Worm (Caenorhabditis elegans): ENCODE measurements around the gene F54F12.1.

The F54F12.1 gene

ce11 chrIII:13091072-13091538 is 35.9 kb upstream of the F54F12.1 start, which contains the start of gene Y39E4B.13:
Gene Y39E4B.13, plus strand, starts transcription at chrIII:13091122.
- TF ChIP-seq lsy-2 (tag; optimal IDR thresholded peaks at IDR 0.05) (no peak), nhr-76 (tag; optimal IDR thresholded peaks at IDR 0.05) (no peak), unc-120 (tag; optimal IDR thresholded peaks at IDR 0.05; ENCODE audit: poor library complexity, severe bottlenecking) (no peak), zip-8 (tag; optimal IDR thresholded peaks at IDR 0.05) (no peak), ceh-83 (GFP tag; optimal IDR thresholded peaks at IDR 0.05) (no peak), cnd-1 (tag; optimal IDR thresholded peaks at IDR 0.05) (no peak), mep-1 (tag; optimal IDR thresholded peaks at IDR 0.05) (no peak), blmp-1 (tag; optimal IDR thresholded peaks at IDR 0.05) (no peak), elt-3 (tag; optimal IDR thresholded peaks at IDR 0.05) (no peak), ces-1 (GFP tag; optimal IDR thresholded peaks at IDR 0.05) (no peak), ceh-43 (GFP tag; optimal IDR thresholded peaks at IDR 0.05) (no peak)

- TF ChIP-seq hlh-1 (tag; optimal IDR thresholded peaks at IDR 0.05) (no peak), ces-1 (GFP tag; optimal IDR thresholded peaks at IDR 0.05) (no peak), unc-120 (tag; optimal IDR thresholded peaks at IDR 0.05; ENCODE audit: poor library complexity, severe bottlenecking) (no peak), nhr-28 (tag; optimal IDR thresholded peaks at IDR 0.05) (no peak), sem-2 (GFP tag; optimal IDR thresholded peaks at IDR 0.05) (no peak), zip-8 (tag; optimal IDR thresholded peaks at IDR 0.05) (no peak), bed-3 (GFP tag; optimal IDR thresholded peaks at IDR 0.05) (no peak)
These were observed 32.2 kb upstream of the F54F12.1 start for ce11 chrIII:13087437-13087836.

ce11 chrIII:13071432-13072259 is 16.4 kb upstream of the F54F12.1 start:
- TF ChIP-seq unc-62 (GFP tag; optimal IDR thresholded peaks at IDR 0.05) (no peak), zip-8 (tag; optimal IDR thresholded peaks at IDR 0.05) (no peak), elt-1 (tag; optimal IDR thresholded peaks at IDR 0.05; ENCODE audit: borderline replicate concordance, insufficient read depth) (no peak), lin-13 (tag; optimal IDR thresholded peaks at IDR 0.05) (no peak), nhr-12 (tag; optimal IDR thresholded peaks at IDR 0.05) (no peak), nhr-28 (tag; optimal IDR thresholded peaks at IDR 0.05) (no peak), lsy-2 (tag; optimal IDR thresholded peaks at IDR 0.05) (peak; percentile 33), ces-1 (GFP tag; optimal IDR thresholded peaks at IDR 0.05) (peak; percentile 32), elt-3 (tag; optimal IDR thresholded peaks at IDR 0.05) (no peak), cnd-1 (tag; optimal IDR thresholded peaks at IDR 0.05) (peak; percentile 7), mls-2 (tag; optimal IDR thresholded peaks at IDR 0.05) (peak; percentile 14), ceh-43 (GFP tag; optimal IDR thresholded peaks at IDR 0.05) (no peak), bed-3 (GFP tag; optimal IDR thresholded peaks at IDR 0.05) (peak; percentile 7), hlh-1 (tag; optimal IDR thresholded peaks at IDR 0.05) (peak; percentile 20), unc-120 (tag; optimal IDR thresholded peaks at IDR 0.05; ENCODE audit: poor library complexity, severe bottlenecking) (no peak)

- TF ChIP-seq ztf-11 (tag; optimal IDR thresholded peaks at IDR 0.05) (peak; percentile 95), flh-1 (GFP tag; optimal IDR thresholded peaks at IDR 0.05) (peak; percentile 79), unc-62 (GFP tag; optimal IDR thresholded peaks at IDR 0.05) (peak; percentile 84), hlh-1 (tag; optimal IDR thresholded peaks at IDR 0.05) (peak; percentile 36), blmp-1 (tag; optimal IDR thresholded peaks at IDR 0.05) (no peak), ceh-83 (GFP tag; optimal IDR thresholded peaks at IDR 0.05) (peak; percentile 84), nhr-12 (tag; optimal IDR thresholded peaks at IDR 0.05) (peak; percentile 91), sem-2 (GFP tag; optimal IDR thresholded peaks at IDR 0.05) (no peak), sptf-1 (tag; optimal IDR thresholded peaks at IDR 0.05) (peak; percentile 97), lin-13 (tag; optimal IDR thresholded peaks at IDR 0.05) (peak; percentile 98), snpc-4 (tag; optimal IDR thresholded peaks at IDR 0.05) (no peak), mab-5 (tag; optimal IDR thresholded peaks at IDR 0.05) (no peak), drap-1 (GFP tag; optimal IDR thresholded peaks at IDR 0.05) (peak; percentile 94), pha-4 (tag; optimal IDR thresholded peaks at IDR 0.05) (peak; percentile 85), M03D4.4 (tag; optimal IDR thresholded peaks at IDR 0.05) (peak; percentile 90), elt-3 (tag; optimal IDR thresholded peaks at IDR 0.05) (no peak), lin-32 (GFP tag; optimal IDR thresholded peaks at IDR 0.05) (peak; percentile 58), bed-3 (GFP tag; optimal IDR thresholded peaks at IDR 0.05) (peak; percentile 78), ceh-39 (tag; optimal IDR thresholded peaks at IDR 0.05) (peak; percentile 98), ceh-43 (GFP tag; optimal IDR thresholded peaks at IDR 0.05) (peak; percentile 69), nhr-28 (tag; optimal IDR thresholded peaks at IDR 0.05) (no peak), unc-39 (tag; optimal IDR thresholded peaks at IDR 0.05) (peak; percentile 85), ces-1 (GFP tag; optimal IDR thresholded peaks at IDR 0.05) (peak; percentile 83), cnd-1 (tag; optimal IDR thresholded peaks at IDR 0.05) (peak; percentile 89), nhr-2 (tag; optimal IDR thresholded peaks at IDR 0.05) (no peak), tbx-8 (GFP tag; optimal IDR thresholded peaks at IDR 0.05) (peak; percentile 76), nhr-76 (tag; optimal IDR thresholded peaks at IDR 0.05) (no peak), mls-2 (tag; optimal IDR thresholded peaks at IDR 0.05) (peak; percentile 96), nhr-237 (tag; optimal IDR thresholded peaks at IDR 0.05) (peak; percentile 96), mep-1 (tag; optimal IDR thresholded peaks at IDR 0.05) (peak; percentile 98), ham-2 (GFP tag; optimal IDR thresholded peaks at IDR 0.05) (peak; percentile 91), unc-120 (tag; optimal IDR thresholded peaks at IDR 0.05; ENCODE audit: poor library complexity, severe bottlenecking) (peak; percentile 86), elt-1 (tag; optimal IDR thresholded peaks at IDR 0.05; ENCODE audit: borderline replicate concordance, insufficient read depth) (no peak), zip-8 (tag; optimal IDR thresholded peaks at IDR 0.05) (no peak), lsy-2 (tag; optimal IDR thresholded peaks at IDR 0.05) (peak; percentile 89)
These were observed 15.4 kb upstream of the F54F12.1 start, which contains the start of gene Y39E4B.6 for ce11 chrIII:13070548-13071050. Gene Y39E4B.6, plus strand, starts transcription at chrIII:13070756.

Data from whole organism, mixed stage, embryonic.